Worm (Caenorhabditis elegans) whole organism, early embryonic: ENCODE data around the gene tost-1.

Experiments
- aly-1 ChIP-seq: sonication (generic microtip); optimal IDR thresholded peaks from 2 replicates; lab custom pipeline; 2016; ENCODE audit warnings: missing genetic modification characterization, missing compliant biosample characterization
- ama-1 ChIP-seq: fragments of 150-350 bp; optimal IDR thresholded peaks from 2 replicates; lab custom pipeline; 2014
- flt-1 ChIP-seq: fragments of 200-800 bp; sonication (Bioruptor generic); IDR thresholded peaks from 2 replicates; pipeline ENCODE4 v1.3.6; 2022; ENCODE audit warnings: missing genetic modification characterization, missing compliant biosample characterization
- hmbx-1 ChIP-seq: sonication (generic microtip); optimal IDR thresholded peaks from 2 replicates; lab custom pipeline; 2016; ENCODE audit warnings: mild to moderate bottlenecking, missing genetic modification characterization, missing compliant biosample characterization
- hmg-4 ChIP-seq: fragments of 200-800 bp; sonication (Bioruptor generic); optimal IDR thresholded peaks from 2 replicates; lab custom pipeline; 2018; ENCODE audit warnings: mild to moderate bottlenecking, missing genetic modification characterization, missing compliant biosample characterization
- scrt-1 ChIP-seq: fragments of 200-800 bp; sonication (Bioruptor generic); IDR thresholded peaks from 2 replicates; pipeline ENCODE4 v1.3.6; 2022; ENCODE audit warnings: missing genetic modification characterization, missing compliant biosample characterization
- tra-4 ChIP-seq: sonication (generic microtip); optimal IDR thresholded peaks from 2 replicates; lab custom pipeline; 2017; ENCODE audit warnings: missing genetic modification characterization, missing compliant biosample characterization

DNA sequence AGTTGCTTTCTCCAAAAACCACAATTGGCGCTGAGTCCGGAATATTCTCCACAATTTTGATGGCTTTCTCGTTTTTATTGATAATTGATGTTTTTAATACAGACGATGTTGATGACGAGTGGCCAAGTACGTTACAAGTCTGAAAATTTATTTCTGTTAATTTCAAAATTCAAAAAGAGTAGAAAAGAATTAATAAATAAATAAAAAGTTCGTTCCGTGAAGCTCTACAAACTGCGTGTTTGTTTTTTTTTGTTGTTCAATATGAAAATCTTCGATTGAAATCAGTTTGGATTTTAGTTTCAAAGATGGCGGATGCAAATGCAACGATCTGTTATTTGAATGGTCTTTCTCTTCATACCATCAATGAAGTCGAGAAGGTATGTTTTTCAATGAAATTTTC is 32.8 kb upstream of the tost-1 start, which contains the start of gene F26F4.2:
- no peak for TF ChIP-seq scrt-1 (GFP tag; lab: Robert Waterston, UW)
- no peak for TF ChIP-seq aly-1 (tag; lab: Kevin White, UChicago)
- TF ChIP-seq hmg-4 (GFP tag; lab: Kevin White, UChicago), result no peak
- TF ChIP-seq ama-1, result no peak
- no peak for TF ChIP-seq flt-1 (GFP tag; lab: Robert Waterston, UW)
- TF ChIP-seq hmbx-1 (tag; lab: Kevin White, UChicago), result no peak
- no peak for TF ChIP-seq tra-4
